Fruit fly (Drosophila melanogaster): ENCODE data around the gene Tsp97E.

The Tsp97E gene

dm6 chr3R:26969743-26970142 lies 5.1 kb upstream of the Tsp97E start:
- TF ChIP-seq dsf (GFP tag; optimal IDR thresholded peaks at IDR 0.05; ENCODE audit: borderline replicate concordance) (no peak), Dif (GFP tag; optimal IDR thresholded peaks at IDR 0.05; ENCODE audit: partially characterized antibody) (no peak), dl (GFP tag; optimal IDR thresholded peaks at IDR 0.05; ENCODE audit: insufficient read depth in 1 of 2, partially characterized antibody in 2 of 2) (no peak), fru (GFP tag; optimal IDR thresholded peaks at IDR 0.05) (no peak), sage (GFP tag; optimal IDR thresholded peaks at IDR 0.05) (no peak), br (GFP tag; optimal IDR thresholded peaks at IDR 0.05) (no peak), Hr83 (GFP tag; optimal IDR thresholded peaks at IDR 0.05; ENCODE audit: poor library complexity, severe bottlenecking) (no peak), h (GFP tag; optimal IDR thresholded peaks at IDR 0.05) (no peak), Hnf4 (GFP tag; optimal IDR thresholded peaks at IDR 0.05) (no peak), psq (GFP tag; optimal IDR thresholded peaks at IDR 0.05) (no peak)

DNA sequence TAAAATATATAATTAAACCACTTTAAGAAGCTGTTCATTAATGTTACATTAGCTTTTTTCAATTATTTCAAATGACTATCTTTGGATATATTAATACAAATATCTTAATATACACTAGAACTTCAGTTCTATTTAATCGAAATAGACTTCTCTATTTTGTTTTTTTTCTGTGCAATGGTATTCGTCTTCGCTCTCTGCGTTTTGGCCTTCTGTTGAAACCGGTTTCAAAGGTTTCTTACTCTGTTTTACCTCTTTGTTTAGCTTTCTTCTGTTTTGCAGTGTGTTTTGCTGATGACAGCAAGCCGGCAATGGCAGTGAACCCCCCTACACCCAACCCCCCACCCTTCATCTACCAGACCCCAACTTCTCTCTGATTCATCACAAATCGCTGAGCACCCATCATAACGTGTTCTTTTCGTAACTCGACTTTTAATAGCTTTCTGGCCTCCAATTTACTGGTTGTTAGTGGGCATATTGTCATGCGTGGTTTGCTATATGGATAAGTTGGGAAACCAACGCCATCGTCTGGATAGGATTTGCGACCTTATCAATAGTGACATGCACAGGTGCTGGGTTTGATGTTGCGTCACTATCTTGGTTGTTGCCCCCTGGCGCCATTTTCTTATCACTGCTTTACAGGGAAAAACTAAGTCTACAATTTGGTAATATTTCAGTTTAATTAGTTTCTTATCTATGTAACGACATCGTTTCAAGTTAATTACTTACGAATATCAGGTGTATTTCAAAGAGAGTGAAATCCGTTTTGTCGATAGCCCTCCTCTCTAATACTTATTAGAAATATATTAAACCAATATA lies 4.4 kb upstream of the Tsp97E start:
- TF ChIP-seq Dfd (GFP tag; optimal IDR thresholded peaks at IDR 0.05) (no peak), Dif (GFP tag; optimal IDR thresholded peaks at IDR 0.05; ENCODE audit: partially characterized antibody) (peak; percentile 26), br (GFP tag; optimal IDR thresholded peaks at IDR 0.05) (no peak), woc (GFP tag; optimal IDR thresholded peaks at IDR 0.05) (peak; percentile 6), rgr (GFP tag; optimal IDR thresholded peaks at IDR 0.05) (peak; percentile 10), psq (GFP tag; optimal IDR thresholded peaks at IDR 0.05) (peak; percentile 84), Rel (GFP tag; optimal IDR thresholded peaks at IDR 0.05) (no peak), Rel (tag; optimal IDR thresholded peaks at IDR 0.05) (peak; percentile 83)

dm6 chr3R:26968313-26968605 lies 3.6 kb upstream of the Tsp97E start:
- no peak for TF ChIP-seq GATAd (GFP tag; optimal IDR thresholded peaks at IDR 0.05)
- peak; percentile 45 for TF ChIP-seq psq (GFP tag; optimal IDR thresholded peaks at IDR 0.05)
- no peak for TF ChIP-seq Abd-B (GFP tag; optimal IDR thresholded peaks at IDR 0.05)
- TF ChIP-seq rgr (GFP tag; optimal IDR thresholded peaks at IDR 0.05) = peak; percentile 16
- TF ChIP-seq foxo (GFP tag; optimal IDR thresholded peaks at IDR 0.05) = peak in 1 of 2 experiments; percentile 35

dm6 chr3R:26967587-26968312 lies 3.1 kb upstream of the Tsp97E start:
- TF ChIP-seq Sp1 (GFP tag; optimal IDR thresholded peaks at IDR 0.05) (peak; percentile 57), OdsH (GFP tag; optimal IDR thresholded peaks at IDR 0.05) (peak; percentile 49), ey (GFP tag; optimal IDR thresholded peaks at IDR 0.05) (no peak), woc (GFP tag; optimal IDR thresholded peaks at IDR 0.05) (peak; percentile 32), rgr (GFP tag; optimal IDR thresholded peaks at IDR 0.05) (peak; percentile 35), Hnf4 (GFP tag; optimal IDR thresholded peaks at IDR 0.05) (peak; percentile 1), foxo (GFP tag; optimal IDR thresholded peaks at IDR 0.05) (peak in 1 of 2 experiments; percentile 61), Myc (optimal IDR thresholded peaks at IDR 0.05) (no peak), psq (GFP tag; optimal IDR thresholded peaks at IDR 0.05) (peak; percentile 63), CrebA (GFP tag; optimal IDR thresholded peaks at IDR 0.05; ENCODE audit: borderline replicate concordance) (no peak), Abd-B (GFP tag; optimal IDR thresholded peaks at IDR 0.05) (no peak), h (GFP tag; optimal IDR thresholded peaks at IDR 0.05) (no peak), CG32264 (GFP tag; optimal IDR thresholded peaks at IDR 0.05) (no peak), HLH106 (tag; optimal IDR thresholded peaks at IDR 0.05) (peak; percentile 46)

dm6 chr3R:26966794-26967323 lies 2.2 kb upstream of the Tsp97E start, which contains the start of gene CG5521:
Gene CG5521, plus strand, starts transcription at chr3R:26966930.
- no peak for TF ChIP-seq Dfd (GFP tag; optimal IDR thresholded peaks at IDR 0.05)
- TF ChIP-seq N (GFP tag; optimal IDR thresholded peaks at IDR 0.05) = no peak
- TF ChIP-seq tai (GFP tag; optimal IDR thresholded peaks at IDR 0.05) = no peak
- TF ChIP-seq pan (optimal IDR thresholded peaks at IDR 0.05) = no peak
- TF ChIP-seq OdsH (GFP tag; optimal IDR thresholded peaks at IDR 0.05) = no peak
- TF ChIP-seq usp (GFP tag; optimal IDR thresholded peaks at IDR 0.05) = no peak
- TF ChIP-seq CG9705 (GFP tag; optimal IDR thresholded peaks at IDR 0.05) = no peak
- TF ChIP-seq Myc (optimal IDR thresholded peaks at IDR 0.05) = no peak
- no peak for TF ChIP-seq Hnf4 (GFP tag; optimal IDR thresholded peaks at IDR 0.05)
- no peak for TF ChIP-seq jim (GFP tag; optimal IDR thresholded peaks at IDR 0.05)
- no peak for TF ChIP-seq brk (GFP tag; optimal IDR thresholded peaks at IDR 0.05)
- TF ChIP-seq Rel (GFP tag; optimal IDR thresholded peaks at IDR 0.05) = no peak
- peak; percentile 8 for TF ChIP-seq Rel (tag; optimal IDR thresholded peaks at IDR 0.05)
- TF ChIP-seq dmrt93B (GFP tag; optimal IDR thresholded peaks at IDR 0.05) = no peak
- TF ChIP-seq Jra (GFP tag; optimal IDR thresholded peaks at IDR 0.05) = no peak
- TF ChIP-seq woc (GFP tag; optimal IDR thresholded peaks at IDR 0.05) = peak; percentile 69
- TF ChIP-seq psq (GFP tag; optimal IDR thresholded peaks at IDR 0.05) = peak; percentile 50
- TF ChIP-seq h (GFP tag; optimal IDR thresholded peaks at IDR 0.05) = peak; percentile 59
- no peak for TF ChIP-seq sv (GFP tag; optimal IDR thresholded peaks at IDR 0.05)
- peak; percentile 9 for TF ChIP-seq Sp1 (GFP tag; optimal IDR thresholded peaks at IDR 0.05)
- TF ChIP-seq fru (GFP tag; optimal IDR thresholded peaks at IDR 0.05) = no peak
